Worm (Caenorhabditis elegans) whole organism, L4/young adult: ENCODE results near the gene spp-16.
A peak's percentile ranks its signal among the peaks of the same experiment; 100 is the strongest.

Source experiments
- W03F9.2 ChIP-seq: fragments of 150-350 bp; optimal IDR thresholded peaks from 2 replicates; lab custom pipeline; 2014; ENCODE audit warnings: missing biosample characterization, missing genetic modification characterization
- him-1 ChIP-seq: sonication (generic microtip); optimal IDR thresholded peaks from 2 replicates; lab custom pipeline; 2016; ENCODE audit warnings: missing genotype, missing genetic modification reagents, missing genetic modification characterization, missing compliant biosample characterization

DNA sequence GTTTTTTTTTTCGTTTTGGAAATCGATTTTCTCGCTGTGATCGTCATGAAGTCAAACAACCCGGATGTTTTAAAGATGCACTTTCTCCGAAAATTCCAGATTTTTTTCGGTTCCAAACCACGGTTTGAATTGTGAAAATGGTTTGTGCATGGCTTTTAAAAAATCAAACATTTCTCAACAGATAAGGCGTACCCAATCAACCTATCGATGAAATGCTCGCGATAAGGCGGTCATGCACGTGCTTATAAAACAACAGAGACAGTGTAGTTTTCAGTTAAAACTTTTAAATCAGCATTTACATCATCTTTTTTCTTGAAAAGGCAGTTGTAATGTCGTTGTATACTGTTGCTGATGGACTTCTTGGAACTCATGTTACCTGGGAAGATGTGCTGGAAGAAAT is 31.3 kb upstream of the spp-16 start, which contains the start of gene F58B4.5:
- TF ChIP-seq him-1 (tag; lab: Kevin White, UChicago) (no peak), W03F9.2 (tag; lab: Kevin White, UChicago) (peak; percentile 21)
